Fruit fly (Drosophila melanogaster): Measurements from ENCODE around the gene Jon99Fi.
A peak's percentile ranks its signal among the peaks of the same experiment; 100 is the strongest.

Gene Jon99Fi

DNA sequence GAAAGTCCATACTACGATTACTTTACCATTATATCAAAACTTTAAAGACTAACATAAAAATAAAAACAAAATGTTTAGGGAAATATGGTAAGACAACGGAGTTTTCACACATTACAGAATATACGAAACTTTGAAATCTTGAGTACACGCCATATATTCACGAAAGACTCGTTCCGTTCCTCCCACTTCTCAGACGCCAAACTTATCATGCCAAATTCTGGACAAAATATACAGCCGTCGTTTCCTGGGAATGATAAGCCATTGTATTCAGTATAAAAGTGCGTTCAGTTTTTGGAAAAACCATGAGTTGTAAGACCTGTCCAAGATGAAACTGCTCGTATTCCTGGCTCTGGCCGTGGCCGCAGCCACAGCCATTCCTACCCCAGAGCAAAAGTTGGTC, at the start of gene Jon99Fi:
Gene Jon99Fi (plus strand): TSS at position 301 of the 400 bp plus-strand sequence.
- TF ChIP-seq lilli (GFP tag; optimal IDR thresholded peaks at IDR 0.05) (peak; percentile 4), TFAM (GFP tag; optimal IDR thresholded peaks at IDR 0.05) (no peak)

dm6 chr3R:30443549-30444133, 45.1 kb upstream of the Jon99Fi start, which contains the start of gene CG15537:
CG15537 (minus strand) TSS chr3R:30443599.
- TF ChIP-seq CG10366 (GFP tag; IDR thresholded peaks at IDR 0.05) (no peak), CG9817 (tag; optimal IDR thresholded peaks at IDR 0.05) (no peak), CG3726 (GFP tag; IDR thresholded peaks at IDR 0.05) (no peak), Bteb2 (GFP tag; optimal IDR thresholded peaks at IDR 0.05) (no peak), CG9215 (GFP tag; IDR thresholded peaks at IDR 0.05) (peak; percentile 44; the same call in 1 of the 2 replicates), Dp (GFP tag; optimal IDR thresholded peaks at IDR 0.05) (peak; percentile 58), CG7357 (GFP tag; IDR thresholded peaks at IDR 0.05) (no peak), ap (GFP tag; IDR thresholded peaks at IDR 0.05) (no peak), E2f2 (GFP tag; IDR thresholded peaks at IDR 0.05) (peak; percentile 49; the same call in 1 of the 2 replicates)

DNA sequence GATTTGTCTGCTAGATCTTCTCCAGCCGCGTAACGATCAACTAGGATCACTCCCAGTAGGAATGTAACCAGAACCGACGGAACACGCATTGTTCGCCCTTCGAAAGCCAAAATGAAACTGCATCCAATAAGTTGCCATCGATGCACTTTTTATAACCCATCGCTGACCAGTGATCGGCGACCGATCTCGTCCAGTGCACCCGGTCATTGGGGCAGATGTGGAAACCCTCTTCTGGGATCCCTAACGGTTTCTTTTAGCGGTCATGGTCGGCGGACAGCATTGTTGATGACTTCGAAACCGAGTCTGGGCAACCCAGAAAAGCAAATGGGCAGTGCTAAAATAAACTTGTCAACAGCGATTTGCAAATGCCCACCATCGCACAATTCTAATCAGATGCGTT, 43.8 kb upstream of the Jon99Fi start, which contains the start of gene Osi23:
Gene Osi23 (minus strand): TSS at position 101 of the 400 bp plus-strand sequence.
- TF ChIP-seq CG1832 (GFP tag; optimal IDR thresholded peaks at IDR 0.05) (no peak), CG8944 (GFP tag; optimal IDR thresholded peaks at IDR 0.05) (no peak), al (GFP tag; IDR thresholded peaks at IDR 0.05) (no peak), CG12219 (GFP tag; optimal IDR thresholded peaks at IDR 0.05) (no peak), CG9797 (GFP tag; optimal IDR thresholded peaks at IDR 0.05) (no peak), CG1024 (GFP tag; IDR thresholded peaks at IDR 0.05) (no peak), CG9437 (GFP tag; optimal IDR thresholded peaks at IDR 0.05) (no peak)

DNA sequence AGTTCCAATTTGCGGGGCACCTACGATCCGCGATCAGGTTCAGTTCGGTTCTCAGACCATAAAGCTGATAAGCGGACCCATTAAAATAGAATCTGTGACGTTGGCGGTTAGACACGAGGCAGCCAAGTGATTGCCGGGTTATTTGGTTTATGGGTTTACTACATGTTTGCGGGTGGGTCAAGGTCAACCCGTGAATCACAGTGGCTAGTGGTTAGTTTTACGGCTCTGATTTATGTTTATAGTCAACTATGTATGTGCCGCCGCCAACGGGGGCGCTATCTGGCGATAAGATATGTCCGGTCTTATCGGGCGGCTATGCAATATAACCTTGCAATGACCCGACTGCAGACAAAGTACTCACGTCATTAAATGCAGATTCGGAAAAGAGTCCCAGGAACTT, 39.3 kb upstream of the Jon99Fi start:
- no peak for TF ChIP-seq Hr39 (optimal IDR thresholded peaks at IDR 0.05)
- TF ChIP-seq sens (GFP tag), result peak; percentile 66
- peak; percentile 70 for TF ChIP-seq run (tag; optimal IDR thresholded peaks at IDR 0.05)
- TF ChIP-seq crol (GFP tag; IDR thresholded peaks at IDR 0.05), result 0 out of 2 replicates have a peak, but pooled peaks have one; percentile 5
- peak; percentile 98 for TF ChIP-seq CG7987 (GFP tag; optimal IDR thresholded peaks at IDR 0.05)
- TF ChIP-seq sens-2 (GFP tag; IDR thresholded peaks at IDR 0.05), result peak; percentile 83
- TF ChIP-seq cwo (GFP tag; optimal IDR thresholded peaks at IDR 0.05), result peak; percentile 8
- TF ChIP-seq mirr (GFP tag; optimal IDR thresholded peaks at IDR 0.05), result peak; percentile 78
- peak; percentile 92 for TF ChIP-seq sug (tag; optimal IDR thresholded peaks at IDR 0.05)
- peak; percentile 29 for TF ChIP-seq grn (GFP tag; optimal IDR thresholded peaks at IDR 0.05)
- no peak for TF ChIP-seq maf-S (GFP tag; optimal IDR thresholded peaks at IDR 0.05)
- no peak for TF ChIP-seq Hr51 (GFP tag; optimal IDR thresholded peaks at IDR 0.05)
- peak in 1 of 2 experiments; percentile 94 for TF ChIP-seq Hr78 (GFP tag; optimal IDR thresholded peaks at IDR 0.05)
- no peak for TF ChIP-seq vfl (GFP tag; optimal IDR thresholded peaks at IDR 0.05)
- peak; percentile 61; the same call in 2 of the 4 replicates for TF ChIP-seq chinmo (GFP tag; IDR thresholded peaks at IDR 0.05; ENCODE audit: partially characterized antibody)
- TF ChIP-seq HLH4C (GFP tag; IDR thresholded peaks at IDR 0.05; ENCODE audit: partially characterized antibody), result peak; percentile 8; the same call in 2 of the 3 replicates
- peak; percentile 26 for TF ChIP-seq CG34376 (GFP tag; optimal IDR thresholded peaks at IDR 0.05)
- TF ChIP-seq ERR (GFP tag; optimal IDR thresholded peaks at IDR 0.05), result peak; percentile 48
- peak; percentile 54; the same call in 1 of the 2 replicates for TF ChIP-seq GATAe (GFP tag; conservative IDR thresholded peaks at IDR 0.05)
- peak; percentile 94 for TF ChIP-seq exex (tag; optimal IDR thresholded peaks at IDR 0.05)
- TF ChIP-seq stwl (tag; optimal IDR thresholded peaks at IDR 0.05), result no peak
- TF ChIP-seq ftz-f1 (GFP tag; optimal IDR thresholded peaks at IDR 0.05), result peak; percentile 48
- peak; percentile 60 for TF ChIP-seq Med (GFP tag)
- no peak for TF ChIP-seq CG30020 (tag; optimal IDR thresholded peaks at IDR 0.05)
